Fruit fly (Drosophila melanogaster) whole organism, prepupa: ENCODE data around the gene CG43402.

Experiments
- CG4318 ChIP-seq: fragments of 200-800 bp; sonication (Bioruptor generic); optimal IDR thresholded peaks from 3 replicates; lab custom pipeline; 2017; ENCODE audit warnings: missing biosample characterization, mild to moderate bottlenecking, missing genetic modification characterization
- Ets96B ChIP-seq: fragments of 200-800 bp; optimal IDR thresholded peaks from 2 replicates; lab custom pipeline; 2019; ENCODE audit warnings: missing biosample characterization, mild to moderate bottlenecking, missing genetic modification characterization, moderate library complexity
- Hr39 ChIP-seq: fragments of 200-800 bp; sonication (Bioruptor generic); optimal IDR thresholded peaks from 2 replicates; lab custom pipeline; 2016; ENCODE audit warnings: missing biosample characterization, missing genetic modification characterization
- Lpt ChIP-seq: fragments of 200-800 bp; sonication (Bioruptor generic); optimal IDR thresholded peaks from 3 replicates; lab custom pipeline; 2016; ENCODE audit warnings: missing biosample characterization, missing genetic modification characterization

- TF ChIP-seq Hr39 (GFP tag; lab: Kevin White, UChicago): no peak
- no peak for TF ChIP-seq Lpt (GFP tag; lab: Kevin White, UChicago)
- TF ChIP-seq Ets96B (tag; lab: Kevin White, UChicago): no peak
- no peak for TF ChIP-seq CG4318 (GFP tag; lab: Kevin White, UChicago)
Observed at dm6 chr2L:1491791-1492345, 49.4 kb downstream of the CG43402 start, which contains the start of gene CG31928.
